Fruit fly (Drosophila melanogaster) whole organism, embryonic: ENCODE results near the gene Psf2.

Experiments
- Atf6 ChIP-seq: fragments of 200-800 bp; sonication (Bioruptor generic); IDR thresholded peaks from 2 replicates; pipeline ENCODE4 v1.3.6; 2022; ENCODE audit warnings: missing biosample characterization, missing genetic modification characterization
- BEAF-32 ChIP-seq: fragments of 200-800 bp; sonication (Bioruptor generic); optimal IDR thresholded peaks from 3 replicates; lab custom pipeline; 2017; ENCODE audit warnings: missing biosample characterization, missing genetic modification characterization, mild to moderate bottlenecking, moderate library complexity, missing genetic modification reagents
- C15 ChIP-seq: fragments of 200-800 bp; sonication (Bioruptor generic); IDR thresholded peaks from 3 replicates; pipeline ENCODE4 v1.3.6; 2022; ENCODE audit warnings: missing biosample characterization, missing genetic modification characterization
- CG11093 ChIP-seq: fragments of 200-800 bp; sonication (Bioruptor generic); IDR thresholded peaks from 3 replicates; pipeline ENCODE4 v1.3.6; 2022; ENCODE audit warnings: missing biosample characterization, missing genetic modification characterization
- CG11504 ChIP-seq: fragments of 200-800 bp; sonication (Bioruptor generic); optimal IDR thresholded peaks from 3 replicates; lab custom pipeline; 2019; ENCODE audit warnings: missing biosample characterization, mild to moderate bottlenecking, missing genetic modification characterization, moderate library complexity
- CG12104 ChIP-seq: fragments of 200-800 bp; sonication (Bioruptor generic); optimal IDR thresholded peaks from 3 replicates; lab custom pipeline; 2016; ENCODE audit warnings: missing biosample characterization, missing genetic modification characterization
- CG1529 ChIP-seq: fragments of 200-800 bp; sonication (Bioruptor generic); optimal IDR thresholded peaks from 3 replicates; lab custom pipeline; 2018; ENCODE audit warnings: missing biosample characterization, missing genetic modification characterization
- CG15696 ChIP-seq: fragments of 200-800 bp; sonication (Bioruptor generic); optimal IDR thresholded peaks from 2 replicates; lab custom pipeline; 2019; ENCODE audit warnings: missing biosample characterization, mild to moderate bottlenecking, missing genetic modification characterization, moderate library complexity
- CG17186 ChIP-seq: fragments of 200-800 bp; sonication (Bioruptor generic); optimal IDR thresholded peaks from 3 replicates; lab custom pipeline; 2017; ENCODE audit warnings: missing biosample characterization, missing genetic modification reagents, missing genetic modification characterization
- CG17361 ChIP-seq: fragments of 200-800 bp; sonication (Bioruptor generic); IDR thresholded peaks from 3 replicates; pipeline ENCODE4 v1.3.6; 2022; ENCODE audit warnings: missing biosample characterization, missing genetic modification characterization
- CG18619 ChIP-seq: fragments of 200-800 bp; sonication (Bioruptor generic); optimal IDR thresholded peaks from 3 replicates; lab custom pipeline; 2017; ENCODE audit warnings: missing biosample characterization, mild to moderate bottlenecking, missing genetic modification characterization
- CG18764 ChIP-seq: fragments of 200-800 bp; sonication (Bioruptor generic); optimal IDR thresholded peaks from 3 replicates; lab custom pipeline; 2016; ENCODE audit warnings: missing biosample characterization, missing genetic modification characterization
- CG2712 ChIP-seq: fragments of 200-800 bp; optimal IDR thresholded peaks from 3 replicates; lab custom pipeline; 2019; ENCODE audit warnings: missing biosample characterization, mild to moderate bottlenecking, missing genetic modification characterization, moderate library complexity
- CG33557 ChIP-seq: fragments of 200-800 bp; sonication (Bioruptor generic); optimal IDR thresholded peaks from 2 replicates; lab custom pipeline; 2019; ENCODE audit warnings: missing biosample characterization, mild to moderate bottlenecking, missing genetic modification characterization, moderate library complexity
- CG3995 ChIP-seq: fragments of 200-800 bp; sonication (Bioruptor generic); optimal IDR thresholded peaks from 3 replicates; lab custom pipeline; 2016; ENCODE audit warnings: missing biosample characterization, missing genetic modification characterization
- CG4360 ChIP-seq: fragments of 200-800 bp; sonication (Bioruptor generic); IDR thresholded peaks from 2 replicates; pipeline ENCODE4 v1.3.6; 2022; ENCODE audit warnings: missing biosample characterization, missing genetic modification characterization
- CG7357 ChIP-seq: fragments of 200-800 bp; sonication (Bioruptor generic); IDR thresholded peaks from 3 replicates; pipeline ENCODE4 v1.3.6; 2022; ENCODE audit warnings: missing biosample characterization, missing genetic modification characterization
- CG8944 ChIP-seq: fragments of 200-800 bp; sonication (Bioruptor generic); optimal IDR thresholded peaks from 3 replicates; lab custom pipeline; 2016; ENCODE audit warnings: missing biosample characterization, missing genetic modification characterization
- Camta ChIP-seq: fragments of 200-800 bp; sonication (Bioruptor generic); optimal IDR thresholded peaks from 2 replicates; lab custom pipeline; 2016; ENCODE audit warnings: missing biosample characterization, missing genetic modification characterization
- D19B ChIP-seq: fragments of 200-800 bp; sonication (Bioruptor generic); optimal IDR thresholded peaks from 2 replicates; lab custom pipeline; 2017; ENCODE audit warnings: missing biosample characterization, mild to moderate bottlenecking, missing genetic modification characterization
- E2f2 ChIP-seq: fragments of 200-800 bp; sonication (Bioruptor generic); IDR thresholded peaks from 2 replicates; pipeline ENCODE4 v1.3.6; 2022; ENCODE audit warnings: missing biosample characterization, missing genetic modification characterization
- Eip74EF ChIP-seq, 2 experiments: fragments of 200-800 bp in 1 of 2; fragments of >200 bp in 1 of 2; sonication (Bioruptor generic) in 1 of 2; optimal IDR thresholded peaks; 2 replicates each; lab custom pipeline; 2017 to 2019; ENCODE audit warnings: missing biosample characterization in 2 of 2, missing genetic modification characterization in 2 of 2, mild to moderate bottlenecking in 1 of 2, moderate library complexity in 1 of 2
- Fer1 ChIP-seq: fragments of 200-800 bp; sonication (Bioruptor generic); optimal IDR thresholded peaks from 2 replicates; lab custom pipeline; 2017; ENCODE audit warnings: missing biosample characterization, mild to moderate bottlenecking, missing genetic modification characterization
- Fer3 ChIP-seq: fragments of 200-800 bp; sonication (Bioruptor generic); optimal IDR thresholded peaks from 2 replicates; lab custom pipeline; 2018; ENCODE audit warnings: missing biosample characterization, mild to moderate bottlenecking, missing genetic modification characterization, moderate library complexity
- Gsc ChIP-seq: fragments of 200-800 bp; sonication (Bioruptor generic); IDR thresholded peaks from 2 replicates; pipeline ENCODE4 v1.3.6; 2022; ENCODE audit warnings: missing biosample characterization, missing genetic modification characterization
- HLH3B ChIP-seq: fragments of 200-800 bp; sonication (Bioruptor generic); IDR thresholded peaks from 2 replicates; pipeline ENCODE4 v1.3.6; 2022; ENCODE audit warnings: missing biosample characterization, missing genetic modification characterization
- HLH54F ChIP-seq: fragments of 200-800 bp; sonication (Bioruptor generic); optimal IDR thresholded peaks from 3 replicates; lab custom pipeline; 2016; ENCODE audit warnings: missing biosample characterization, missing genetic modification characterization
- Hr78 ChIP-seq, 2 experiments: fragments of 200-800 bp in 1 of 2; fragments of >200 bp in 1 of 2; sonication (Bioruptor generic) in 1 of 2; optimal IDR thresholded peaks; 2 replicates each; lab custom pipeline; 2017 to 2019; ENCODE audit warnings: missing biosample characterization in 2 of 2, missing genetic modification characterization in 2 of 2, mild to moderate bottlenecking in 1 of 2, moderate library complexity in 1 of 2
- MESR4 ChIP-seq: fragments of 200-800 bp; sonication (Bioruptor generic); optimal IDR thresholded peaks from 2 replicates; lab custom pipeline; 2018; ENCODE audit warnings: missing biosample characterization, mild to moderate bottlenecking, missing genetic modification characterization, moderate library complexity
- Max ChIP-seq: fragments of 200-800 bp; sonication (Bioruptor generic); optimal IDR thresholded peaks from 2 replicates; lab custom pipeline; 2016; ENCODE audit warnings: missing biosample characterization, mild to moderate bottlenecking, missing genetic modification characterization
- Med ChIP-seq: fragments of 200-800 bp; sonication (Bioruptor generic); peaks from one replicate; lab custom pipeline; 2016; ENCODE audit warnings: missing biosample characterization, missing genetic modification characterization, mild to moderate bottlenecking, inconsistent platforms, moderate library complexity
- NFAT ChIP-seq: fragments of 200-800 bp; sonication (Bioruptor generic); IDR thresholded peaks from 2 replicates; pipeline ENCODE4 v1.3.6; 2022; ENCODE audit warnings: missing biosample characterization, missing genetic modification characterization
- Ravus ChIP-seq: fragments of 200-800 bp; sonication (Bioruptor generic); IDR thresholded peaks from 2 replicates; pipeline ENCODE4 v1.3.6; 2022; ENCODE audit warnings: missing biosample characterization, missing genetic modification characterization
- Rx ChIP-seq: fragments of 200-800 bp; sonication (Bioruptor generic); IDR thresholded peaks from 2 replicates; pipeline ENCODE4 v1.3.6; 2022; ENCODE audit warnings: missing biosample characterization, missing genetic modification characterization
- Scr ChIP-seq: fragments of 200-800 bp; sonication (Bioruptor generic); IDR thresholded peaks from 2 replicates; pipeline ENCODE4 v1.3.6; 2022; ENCODE audit warnings: missing biosample characterization, missing genetic modification characterization; ENCODE audit not compliant: partially characterized antibody
- Ssrp ChIP-seq: fragments of 200-800 bp; sonication (Bioruptor generic); optimal IDR thresholded peaks from 2 replicates; lab custom pipeline; 2018; ENCODE audit warnings: missing biosample characterization, mild to moderate bottlenecking, missing genetic modification characterization, moderate library complexity
- ac ChIP-seq: fragments of 200-800 bp; sonication (Bioruptor generic); optimal IDR thresholded peaks from 3 replicates; lab custom pipeline; 2017; ENCODE audit warnings: missing biosample characterization, mild to moderate bottlenecking, missing genetic modification characterization
- bigmax ChIP-seq: fragments of 200-800 bp; sonication (Bioruptor generic); optimal IDR thresholded peaks from 2 replicates; lab custom pipeline; 2018; ENCODE audit warnings: missing biosample characterization, mild to moderate bottlenecking, missing genetic modification characterization
- gro ChIP-seq: fragments of 200-800 bp; sonication (Bioruptor generic); optimal IDR thresholded peaks from 2 replicates; lab custom pipeline; 2016; ENCODE audit warnings: missing biosample characterization, missing genetic modification characterization
- ham ChIP-seq: fragments of 200-800 bp; sonication (Bioruptor generic); IDR thresholded peaks from 2 replicates; pipeline ENCODE4 v1.3.6; 2022; ENCODE audit warnings: missing biosample characterization, missing genetic modification characterization
- jing ChIP-seq: fragments of 200-800 bp; sonication (Bioruptor generic); optimal IDR thresholded peaks from 2 replicates; lab custom pipeline; 2018; ENCODE audit warnings: missing biosample characterization, mild to moderate bottlenecking, missing genetic modification characterization
- pnt ChIP-seq: fragments of 200-800 bp; sonication (Bioruptor generic); optimal IDR thresholded peaks from 3 replicates; lab custom pipeline; 2016; ENCODE audit warnings: missing biosample characterization, missing genetic modification characterization
- psq ChIP-seq: fragments of 200-800 bp; sonication (Bioruptor generic); optimal IDR thresholded peaks from 2 replicates; lab custom pipeline; 2017; ENCODE audit warnings: missing biosample characterization, missing genetic modification characterization
- ranshi ChIP-seq: fragments of 200-800 bp; sonication (Bioruptor generic); IDR thresholded peaks from 2 replicates; pipeline ENCODE4 v1.3.6; 2022; ENCODE audit warnings: missing biosample characterization, missing genetic modification characterization
- salm ChIP-seq: fragments of 200-800 bp; sonication (Bioruptor generic); optimal IDR thresholded peaks from 2 replicates; lab custom pipeline; 2018; ENCODE audit warnings: missing biosample characterization, mild to moderate bottlenecking, missing genetic modification characterization
- schlank ChIP-seq: fragments of 200-800 bp; sonication (Bioruptor generic); optimal IDR thresholded peaks from 2 replicates; lab custom pipeline; 2018; ENCODE audit warnings: missing biosample characterization, mild to moderate bottlenecking, missing genetic modification characterization
- sob ChIP-seq: fragments of 200-800 bp; sonication (Bioruptor generic); IDR thresholded peaks from 2 replicates; pipeline ENCODE4 v1.3.6; 2022; ENCODE audit warnings: missing biosample characterization, missing genetic modification characterization
- ssp ChIP-seq: fragments of 200-800 bp; sonication (Bioruptor generic); IDR thresholded peaks from 2 replicates; pipeline ENCODE4 v1.3.6; 2022; ENCODE audit warnings: missing biosample characterization, missing genetic modification characterization
- ttk ChIP-seq: fragments of 200-800 bp; sonication (Bioruptor generic); IDR thresholded peaks from 2 replicates; pipeline ENCODE4 v2.1.2; 2022; ENCODE audit warnings: missing biosample characterization, missing genetic modification characterization
- tup ChIP-seq: fragments of 200-800 bp; sonication (Bioruptor generic); optimal IDR thresholded peaks from 2 replicates; lab custom pipeline; 2016; ENCODE audit warnings: missing biosample characterization, mild to moderate bottlenecking, missing genetic modification characterization, moderate library complexity
- wdn ChIP-seq: fragments of 200-800 bp; sonication (Bioruptor generic); IDR thresholded peaks from 2 replicates; pipeline ENCODE4 v1.3.6; 2022; ENCODE audit warnings: missing biosample characterization, missing genetic modification characterization
- zfh2 ChIP-seq: fragments of 200-800 bp; sonication (Bioruptor generic); optimal IDR thresholded peaks from 2 replicates; lab custom pipeline; 2016; ENCODE audit warnings: missing biosample characterization, missing genetic modification characterization

Gene Psf2

DNA sequence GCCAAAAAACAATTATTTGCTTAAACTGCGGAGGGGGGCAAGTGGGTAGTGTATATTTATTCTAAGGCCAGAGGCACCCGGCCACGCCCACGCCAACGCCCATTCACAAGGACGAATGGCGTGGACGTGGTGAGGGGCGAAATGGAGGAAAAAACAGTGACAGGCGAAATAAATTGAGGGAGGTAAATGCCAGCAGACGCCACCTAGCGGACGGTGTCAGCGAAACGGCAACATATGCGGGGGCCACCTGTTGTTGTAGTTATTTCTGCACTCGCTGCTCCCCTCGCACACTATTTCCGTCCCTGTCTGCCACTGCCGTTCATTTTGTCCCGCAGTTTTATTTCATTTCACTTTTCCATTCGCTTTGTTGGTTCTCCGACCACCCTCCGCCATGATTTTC lies 30.8 kb upstream of the Psf2 start (continued):
- no peak for TF ChIP-seq E2f2
- TF ChIP-seq CG8944, result no peak
- TF ChIP-seq BEAF-32 (GFP tag; lab: Kevin White, UChicago), result no peak
- TF ChIP-seq Scr (GFP tag; lab: Robert Waterston, UW), result no peak
- no peak for TF ChIP-seq Gsc (GFP tag; lab: Robert Waterston, UW)
- no peak for TF ChIP-seq CG1529 (GFP tag; lab: Kevin White, UChicago)
- TF ChIP-seq CG11504, result no peak
- TF ChIP-seq ttk (GFP tag; lab: Robert Waterston, UW), result 0 out of 2 replicates have a peak, but pooled peaks have one; percentile 38
- no peak for TF ChIP-seq pnt (GFP tag; lab: Kevin White, UChicago)
- TF ChIP-seq psq (GFP tag; lab: Kevin White, UChicago), result no peak
- no peak for TF ChIP-seq salm (tag; lab: Kevin White, UChicago)
- 0 out of 2 replicates have a peak, but pooled peaks have one; percentile 15 for TF ChIP-seq HLH3B (GFP tag; lab: Robert Waterston, UW)
- no peak for TF ChIP-seq jing (GFP tag; lab: Kevin White, UChicago)
- 0 out of 2 replicates have a peak, but pooled peaks have one; percentile 22 for TF ChIP-seq ssp (GFP tag; lab: Robert Waterston, UW)
- TF ChIP-seq CG17361 (GFP tag; lab: Robert Waterston, UW), result no peak
- TF ChIP-seq Eip74EF (GFP tag; optimal IDR thresholded peaks at IDR 0.05; lab: Kevin White, UChicago), result no peak
- no peak for TF ChIP-seq ham (GFP tag; lab: Robert Waterston, UW)
- TF ChIP-seq CG15696 (tag; lab: Kevin White, UChicago), result no peak
- no peak for TF ChIP-seq Ravus (GFP tag; lab: Robert Waterston, UW)
- TF ChIP-seq tup, result no peak
- no peak for TF ChIP-seq Max (GFP tag; lab: Kevin White, UChicago)
- TF ChIP-seq CG33557 (GFP tag; lab: Kevin White, UChicago), result no peak
- TF ChIP-seq Med (GFP tag; lab: Kevin White, UChicago), result peak; percentile 52
- 0 out of 3 replicates have a peak, but pooled peaks have one; percentile 31 for TF ChIP-seq C15 (GFP tag; lab: Robert Waterston, UW)
- no peak for TF ChIP-seq Camta (GFP tag; lab: Kevin White, UChicago)
- TF ChIP-seq Fer1, result no peak
- 0 out of 2 replicates have a peak, but pooled peaks have one; percentile 28 for TF ChIP-seq Atf6 (GFP tag; lab: Robert Waterston, UW)
- no peak for TF ChIP-seq gro
- TF ChIP-seq Fer3 (tag; lab: Kevin White, UChicago), result no peak
- TF ChIP-seq HLH54F (GFP tag; lab: Kevin White, UChicago), result no peak
- TF ChIP-seq D19B (GFP tag; lab: Kevin White, UChicago), result no peak
- no peak for TF ChIP-seq CG18619 (GFP tag; lab: Kevin White, UChicago)
- TF ChIP-seq CG12104 (GFP tag; lab: Kevin White, UChicago), result no peak
- TF ChIP-seq ranshi (GFP tag; lab: Robert Waterston, UW), result 0 out of 2 replicates have a peak, but pooled peaks have one; percentile 11
- TF ChIP-seq Hr78 (GFP tag; optimal IDR thresholded peaks at IDR 0.05; lab: Kevin White, UChicago), result no peak
- TF ChIP-seq schlank (tag; lab: Kevin White, UChicago), result no peak
- TF ChIP-seq CG18764 (GFP tag; lab: Kevin White, UChicago), result no peak
- no peak for TF ChIP-seq sob (GFP tag; lab: Robert Waterston, UW)
- no peak for TF ChIP-seq Rx
- no peak for TF ChIP-seq MESR4 (GFP tag; lab: Kevin White, UChicago)
- no peak for TF ChIP-seq CG4360 (GFP tag; lab: Robert Waterston, UW)
- TF ChIP-seq wdn (GFP tag; lab: Robert Waterston, UW), result no peak
- TF ChIP-seq zfh2 (GFP tag; lab: Kevin White, UChicago), result no peak
- TF ChIP-seq CG3995 (GFP tag; lab: Kevin White, UChicago), result no peak
- TF ChIP-seq Ssrp (tag; lab: Kevin White, UChicago), result no peak
- no peak for TF ChIP-seq CG17186
- TF ChIP-seq CG2712, result no peak
- TF ChIP-seq CG11093 (GFP tag; lab: Robert Waterston, UW), result no peak
- no peak for TF ChIP-seq CG7357
- TF ChIP-seq ac, result no peak
- 0 out of 2 replicates have a peak, but pooled peaks have one; percentile 23 for TF ChIP-seq NFAT
- no peak for TF ChIP-seq bigmax (GFP tag; lab: Kevin White, UChicago)
